Worm (Caenorhabditis elegans) whole organism, midembryonic: ENCODE data around the gene dpy-13.

Experiments used
- T22C8.4 ChIP-seq: fragments of 200-800 bp; sonication (Bioruptor generic); IDR thresholded peaks from 2 replicates; pipeline ENCODE4 v1.3.6; 2022; ENCODE audit warnings: missing genetic modification characterization, missing compliant biosample characterization
- cog-1 ChIP-seq: sonication (generic microtip); optimal IDR thresholded peaks from 2 replicates; lab custom pipeline; 2016; ENCODE audit warnings: missing genetic modification characterization, missing compliant biosample characterization
- flt-1 ChIP-seq: fragments of 200-800 bp; sonication (Bioruptor generic); IDR thresholded peaks from 2 replicates; pipeline ENCODE4 v1.3.6; 2022; ENCODE audit warnings: missing genetic modification characterization, missing compliant biosample characterization
- klf-2 ChIP-seq: fragments of 200-800 bp; sonication (Bioruptor generic); conservative IDR thresholded peaks from 2 replicates; pipeline ENCODE4 v1.3.6; 2022; ENCODE audit warnings: missing genetic modification reagents, missing genetic modification characterization, missing compliant biosample characterization
- med-1 ChIP-seq: sonication (generic microtip); optimal IDR thresholded peaks from 2 replicates; lab custom pipeline; 2017; ENCODE audit warnings: missing genetic modification characterization, mild to moderate bottlenecking, missing compliant biosample characterization, antibody characterized with exemption, missing genetic modification reagents; ENCODE audit not compliant: insufficient read depth
- ref-1 ChIP-seq: fragments of 200-800 bp; sonication (Bioruptor generic); conservative IDR thresholded peaks from 2 replicates; pipeline ENCODE4 v1.3.6; 2022; ENCODE audit warnings: missing genetic modification reagents, missing genetic modification characterization, missing compliant biosample characterization
- tab-1 ChIP-seq: fragments of 200-800 bp; sonication (Bioruptor generic); IDR thresholded peaks from 2 replicates; pipeline ENCODE4 v1.3.6; 2022; ENCODE audit warnings: missing genetic modification characterization, missing compliant biosample characterization
- ztf-23 ChIP-seq: fragments of 200-800 bp; sonication (Bioruptor generic); IDR thresholded peaks from 2 replicates; pipeline ENCODE4 v1.3.6; 2022; ENCODE audit warnings: missing genetic modification reagents, missing genetic modification characterization, missing compliant biosample characterization
- ztf-29 ChIP-seq: fragments of 200-800 bp; sonication (Bioruptor generic); IDR thresholded peaks from 2 replicates; pipeline ENCODE4 v1.3.6; 2022; ENCODE audit warnings: missing genetic modification reagents, missing genetic modification characterization, missing compliant biosample characterization

Gene dpy-13

DNA sequence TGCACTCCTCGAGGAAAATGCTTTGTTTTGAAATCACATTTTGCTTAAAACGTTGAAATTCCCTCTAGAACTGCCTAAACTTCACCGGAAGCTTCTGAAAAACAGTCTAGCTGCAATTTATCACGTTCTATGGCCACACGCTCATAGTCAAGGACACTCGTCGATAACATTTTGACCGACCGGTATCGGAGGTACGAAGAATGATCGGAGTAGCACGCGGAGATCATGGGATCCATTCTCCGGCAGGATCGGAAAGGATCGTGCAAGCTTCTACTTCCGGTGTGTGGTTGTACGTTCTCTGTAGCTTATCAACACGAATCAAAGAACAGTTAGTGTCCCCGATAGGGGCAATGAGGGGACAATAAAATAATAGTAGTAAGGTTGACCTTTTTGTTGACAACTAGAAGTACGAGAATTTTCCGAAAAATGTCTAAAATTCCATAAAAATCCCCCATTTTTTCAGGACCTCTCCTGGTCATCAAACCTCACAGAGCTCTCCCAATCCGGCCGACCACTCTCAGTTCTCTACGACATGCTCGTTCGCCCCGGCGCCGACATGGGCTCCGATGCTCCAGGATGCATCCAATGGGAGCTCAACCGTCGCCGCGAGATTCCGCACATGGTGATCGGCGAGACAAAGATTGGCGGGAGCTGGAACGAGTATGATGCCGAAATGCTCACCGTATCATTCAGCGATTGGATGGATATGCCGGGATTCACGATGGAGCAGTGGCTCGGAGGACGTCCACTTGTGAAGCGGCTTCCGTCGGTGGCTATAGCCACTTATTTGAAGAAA lies 19.1 kb upstream of the dpy-13 start:
- TF ChIP-seq ref-1 (GFP tag; lab: Robert Waterston, UW) (no peak), cog-1 (tag; lab: Kevin White, UChicago) (no peak), klf-2 (GFP tag; lab: Robert Waterston, UW) (no peak), ztf-29 (GFP tag; lab: Robert Waterston, UW) (no peak), ztf-23 (GFP tag; lab: Robert Waterston, UW) (no peak), T22C8.4 (GFP tag; lab: Robert Waterston, UW) (no peak), flt-1 (GFP tag; lab: Robert Waterston, UW) (no peak)

ce11 chrIV:4218276-4218675 lies 17.1 kb upstream of the dpy-13 start:
- TF ChIP-seq T22C8.4 (GFP tag; lab: Robert Waterston, UW) (no peak), flt-1 (GFP tag; lab: Robert Waterston, UW) (no peak)

DNA sequence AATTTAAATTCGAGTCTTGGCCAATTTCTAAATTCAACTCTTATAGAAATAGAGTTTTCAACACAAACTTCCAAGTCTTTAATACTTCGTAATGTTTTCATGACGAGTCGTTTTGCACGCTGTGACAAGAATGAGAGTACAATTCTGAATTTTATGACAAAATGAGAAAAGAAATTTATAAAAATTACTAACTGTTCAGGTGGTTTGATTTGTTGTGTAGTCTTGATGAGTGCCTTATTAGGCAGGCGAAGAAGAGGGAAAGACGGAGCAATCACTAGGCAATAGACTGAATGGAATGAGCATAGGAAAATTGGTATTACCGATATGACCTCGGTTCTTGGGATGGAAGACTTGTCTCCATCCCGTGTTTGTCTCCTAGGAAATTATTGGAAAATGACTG lies 15.4 kb upstream of the dpy-13 start, which contains the start of gene F30B5.11:
F30B5.11 (minus strand) TSS at position 101 of the 400 bp plus-strand sequence.
- TF ChIP-seq ztf-23 (GFP tag; lab: Robert Waterston, UW) = no peak
- TF ChIP-seq cog-1 (tag; lab: Kevin White, UChicago) = no peak
- no peak for TF ChIP-seq ztf-29 (GFP tag; lab: Robert Waterston, UW)
- no peak for TF ChIP-seq tab-1 (GFP tag; lab: Robert Waterston, UW)
- no peak for TF ChIP-seq flt-1 (GFP tag; lab: Robert Waterston, UW)
- no peak for TF ChIP-seq med-1 (GFP tag; lab: Kevin White, UChicago)
- no peak for TF ChIP-seq T22C8.4 (GFP tag; lab: Robert Waterston, UW)
- TF ChIP-seq klf-2 (GFP tag; lab: Robert Waterston, UW) = no peak
- no peak for TF ChIP-seq ref-1 (GFP tag; lab: Robert Waterston, UW)

- TF ChIP-seq klf-2 (GFP tag; lab: Robert Waterston, UW) (no peak), T22C8.4 (GFP tag; lab: Robert Waterston, UW) (no peak), ztf-23 (GFP tag; lab: Robert Waterston, UW) (no peak), ref-1 (GFP tag; lab: Robert Waterston, UW) (no peak)
These were observed 9.6 kb upstream of the dpy-13 start, which contains the start of gene srbc-71 for ce11 chrIV:4225851-4226250. TSS of gene srbc-71 (minus strand) at chrIV:4225951.

DNA sequence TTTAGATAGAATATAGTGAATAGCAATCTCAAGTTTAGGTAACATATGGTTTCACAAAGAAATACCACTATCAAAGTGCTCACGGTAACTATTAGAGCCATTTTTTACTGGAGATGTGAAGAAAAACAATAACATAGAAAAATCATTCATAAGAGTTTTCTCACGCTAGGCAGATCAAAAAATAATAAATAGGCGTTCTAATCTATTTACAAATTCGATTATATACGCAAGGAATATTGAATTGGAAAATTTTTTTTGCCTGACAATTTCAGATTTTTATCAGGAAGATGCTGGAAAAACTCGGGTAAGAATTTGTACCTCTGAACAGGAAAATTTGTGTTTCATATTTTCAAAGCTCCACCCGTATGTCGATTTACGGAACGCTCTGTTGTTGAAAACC lies 7.5 kb upstream of the dpy-13 start, which contains the start of gene srbc-70:
srbc-70 (minus strand) TSS at position 101 of the 400 bp plus-strand sequence.
- no peak for TF ChIP-seq tab-1 (GFP tag; lab: Robert Waterston, UW)

DNA sequence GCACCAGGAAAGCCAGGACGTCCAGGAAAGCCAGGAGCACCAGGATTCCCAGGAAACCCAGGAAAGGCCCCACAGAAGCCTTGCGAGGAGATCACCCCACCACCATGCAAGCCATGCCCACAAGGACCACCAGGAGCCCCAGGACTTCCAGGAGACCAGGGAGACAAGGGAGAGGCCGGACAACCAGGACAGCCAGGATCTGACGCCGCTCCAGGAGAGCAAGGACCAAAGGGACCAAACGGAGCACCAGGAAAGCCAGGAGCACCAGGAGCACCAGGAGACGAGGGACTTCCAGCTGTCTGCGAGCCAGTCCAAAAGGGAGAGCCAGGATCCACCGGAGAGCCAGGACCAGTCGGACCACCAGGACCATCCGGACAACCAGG lies 602 bp downstream of the dpy-13 start:
- TF ChIP-seq flt-1 (GFP tag; lab: Robert Waterston, UW) (no peak), ref-1 (GFP tag; lab: Robert Waterston, UW) (no peak), ztf-29 (GFP tag; lab: Robert Waterston, UW) (no peak), med-1 (GFP tag; lab: Kevin White, UChicago) (no peak), tab-1 (GFP tag; lab: Robert Waterston, UW) (no peak), T22C8.4 (GFP tag; lab: Robert Waterston, UW) (no peak), klf-2 (GFP tag; lab: Robert Waterston, UW) (no peak), cog-1 (tag; lab: Kevin White, UChicago) (no peak), ztf-23 (GFP tag; lab: Robert Waterston, UW) (no peak)

DNA sequence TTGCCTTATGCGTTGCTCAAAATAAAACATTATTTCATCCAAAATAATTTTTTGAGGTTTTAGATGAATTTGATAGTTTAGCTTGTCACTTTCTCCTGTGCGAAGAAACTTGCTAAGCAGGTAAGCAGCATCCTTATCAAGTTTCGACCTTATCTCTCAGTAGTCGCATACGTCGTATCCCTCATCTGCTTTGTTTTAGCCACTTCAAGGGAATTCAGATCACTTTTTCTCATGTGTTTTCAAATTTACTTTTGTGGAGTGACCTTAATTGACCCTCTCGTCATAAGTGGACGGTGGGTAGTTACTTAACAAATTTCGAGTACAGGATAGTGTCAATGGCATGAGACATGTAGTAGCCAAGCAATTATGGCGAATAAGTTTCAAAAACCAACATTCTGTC lies 1.3 kb downstream of the dpy-13 start:
- no peak for TF ChIP-seq cog-1 (tag; lab: Kevin White, UChicago)
- no peak for TF ChIP-seq med-1 (GFP tag; lab: Kevin White, UChicago)

ce11 chrIV:4243830-4244406 lies 8.5 kb downstream of the dpy-13 start:
- TF ChIP-seq T22C8.4 (GFP tag; lab: Robert Waterston, UW) = no peak
- TF ChIP-seq flt-1 (GFP tag; lab: Robert Waterston, UW) = peak; percentile 5; the same call in 1 of the 2 replicates

- TF ChIP-seq ref-1 (GFP tag; lab: Robert Waterston, UW) (no peak), klf-2 (GFP tag; lab: Robert Waterston, UW) (no peak), ztf-23 (GFP tag; lab: Robert Waterston, UW) (no peak), cog-1 (tag; lab: Kevin White, UChicago) (no peak), T22C8.4 (GFP tag; lab: Robert Waterston, UW) (no peak), med-1 (GFP tag; lab: Kevin White, UChicago) (no peak), flt-1 (GFP tag; lab: Robert Waterston, UW) (no peak), ztf-29 (GFP tag; lab: Robert Waterston, UW) (no peak), tab-1 (GFP tag; lab: Robert Waterston, UW) (no peak)
These were observed 9.1 kb downstream of the dpy-13 start, which contains the start of gene col-34 for ce11 chrIV:4244510-4244909. TSS of gene col-34 (minus strand) at chrIV:4244610.

DNA sequence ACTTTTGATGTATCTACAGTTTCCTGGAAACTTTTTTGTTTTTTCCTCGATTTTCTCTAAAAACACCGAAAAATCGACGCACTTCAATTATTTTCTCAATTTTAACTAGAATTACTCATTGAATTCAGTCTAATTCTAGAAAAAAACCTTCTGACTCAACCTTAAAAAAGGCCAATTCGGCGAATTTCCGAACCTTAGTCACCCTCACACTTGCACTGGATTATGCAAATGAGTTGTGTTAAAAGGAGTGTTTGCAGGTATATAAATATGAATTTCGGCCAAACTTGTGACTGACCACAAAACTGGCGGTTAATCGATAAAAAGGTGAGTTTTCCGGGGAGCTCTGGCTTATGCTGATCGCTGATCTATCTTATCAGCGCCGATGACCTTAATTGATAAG lies 11.1 kb downstream of the dpy-13 start, which contains the start of gene ttr-20:
ttr-20 (plus strand) TSS at position 301 of the 400 bp plus-strand sequence.
- TF ChIP-seq ztf-29 (GFP tag; lab: Robert Waterston, UW) (no peak), med-1 (GFP tag; lab: Kevin White, UChicago) (no peak), flt-1 (GFP tag; lab: Robert Waterston, UW) (no peak), ztf-23 (GFP tag; lab: Robert Waterston, UW) (no peak), klf-2 (GFP tag; lab: Robert Waterston, UW) (no peak), ref-1 (GFP tag; lab: Robert Waterston, UW) (no peak), T22C8.4 (GFP tag; lab: Robert Waterston, UW) (no peak)
